Fruit fly (Drosophila melanogaster): ENCODE data around the gene CG13875.

Gene CG13875

dm6 chr3L:179490-180261 is at the start of gene CG13875:
Gene CG13875, plus strand, starts transcription at chr3L:179923.
- TF ChIP-seq usp (GFP tag; optimal IDR thresholded peaks at IDR 0.05) (no peak), Dll (optimal IDR thresholded peaks at IDR 0.05) (no peak), CG8478 (optimal IDR thresholded peaks at IDR 0.05) (no peak), psq (optimal IDR thresholded peaks at IDR 0.05) (no peak), pan (optimal IDR thresholded peaks at IDR 0.05) (no peak), EcR (GFP tag; optimal IDR thresholded peaks at IDR 0.05) (no peak)

- TF ChIP-seq Dll (optimal IDR thresholded peaks at IDR 0.05) (no peak), psq (optimal IDR thresholded peaks at IDR 0.05) (no peak)
These were observed 48.9 kb upstream of the CG13875 start for dm6 chr3L:130798-131150.

dm6 chr3L:131151-131997 is 48.3 kb upstream of the CG13875 start:
- TF ChIP-seq pan (optimal IDR thresholded peaks at IDR 0.05) = no peak
- TF ChIP-seq Dll (optimal IDR thresholded peaks at IDR 0.05) = peak; percentile 80
- TF ChIP-seq EcR (GFP tag; optimal IDR thresholded peaks at IDR 0.05) = peak in 1 of 2 experiments; percentile 79

- no peak for TF ChIP-seq pan (optimal IDR thresholded peaks at IDR 0.05)
- no peak for TF ChIP-seq CG8478 (optimal IDR thresholded peaks at IDR 0.05)
- TF ChIP-seq psq (optimal IDR thresholded peaks at IDR 0.05) = no peak
- TF ChIP-seq usp (GFP tag; optimal IDR thresholded peaks at IDR 0.05) = no peak
These were observed 47.6 kb upstream of the CG13875 start for dm6 chr3L:131998-132693.

dm6 chr3L:133383-133782 is 46.3 kb upstream of the CG13875 start:
- TF ChIP-seq pan (optimal IDR thresholded peaks at IDR 0.05) = no peak
- no peak for TF ChIP-seq Dll (optimal IDR thresholded peaks at IDR 0.05)
- TF ChIP-seq EcR (GFP tag; optimal IDR thresholded peaks at IDR 0.05) = no peak
- TF ChIP-seq usp (GFP tag; optimal IDR thresholded peaks at IDR 0.05) = no peak

- TF ChIP-seq CG8478 (optimal IDR thresholded peaks at IDR 0.05) = no peak
- no peak for TF ChIP-seq pan (optimal IDR thresholded peaks at IDR 0.05)
- no peak for TF ChIP-seq EcR (GFP tag; optimal IDR thresholded peaks at IDR 0.05)
- TF ChIP-seq usp (GFP tag; optimal IDR thresholded peaks at IDR 0.05) = no peak
- no peak for TF ChIP-seq Dll (optimal IDR thresholded peaks at IDR 0.05)
- no peak for TF ChIP-seq psq (optimal IDR thresholded peaks at IDR 0.05)
These were observed 45.9 kb upstream of the CG13875 start for dm6 chr3L:133806-134325.

dm6 chr3L:134868-135267 is 44.9 kb upstream of the CG13875 start:
- peak in 1 of 2 experiments; percentile 77 for TF ChIP-seq EcR (GFP tag; optimal IDR thresholded peaks at IDR 0.05)
- no peak for TF ChIP-seq pan (optimal IDR thresholded peaks at IDR 0.05)

dm6 chr3L:136591-137280 is 43.0 kb upstream of the CG13875 start:
- TF ChIP-seq pan (optimal IDR thresholded peaks at IDR 0.05) (no peak), psq (optimal IDR thresholded peaks at IDR 0.05) (no peak), Dll (optimal IDR thresholded peaks at IDR 0.05) (no peak), CG8478 (optimal IDR thresholded peaks at IDR 0.05) (no peak), EcR (GFP tag; optimal IDR thresholded peaks at IDR 0.05) (no peak), usp (GFP tag; optimal IDR thresholded peaks at IDR 0.05) (no peak)

dm6 chr3L:137596-138169 is 42.0 kb upstream of the CG13875 start:
- TF ChIP-seq pan (optimal IDR thresholded peaks at IDR 0.05) (no peak), usp (GFP tag; optimal IDR thresholded peaks at IDR 0.05) (no peak)

- TF ChIP-seq Dll (optimal IDR thresholded peaks at IDR 0.05) (no peak), EcR (GFP tag; optimal IDR thresholded peaks at IDR 0.05) (peak in 1 of 2 experiments; percentile 42)
These were observed 39.9 kb upstream of the CG13875 start for dm6 chr3L:139574-140567.

All from whole organism.